Worm (Caenorhabditis elegans): ENCODE data around the gene set-5.

- TF ChIP-seq nhr-28 (tag; optimal IDR thresholded peaks at IDR 0.05), result no peak
- TF ChIP-seq isw-1 (GFP tag; IDR thresholded peaks at IDR 0.05), result no peak
- TF ChIP-seq skn-1 (tag; optimal IDR thresholded peaks at IDR 0.05), result no peak
- TF ChIP-seq pag-3 (tag; optimal IDR thresholded peaks at IDR 0.05; ENCODE audit: borderline replicate concordance, insufficient read depth), result peak; percentile 18
- TF ChIP-seq ceh-82 (tag; optimal IDR thresholded peaks at IDR 0.05), result no peak
- TF ChIP-seq lir-3 (tag; optimal IDR thresholded peaks at IDR 0.05; ENCODE audit: poor library complexity), result no peak
- peak; percentile 49 for TF ChIP-seq ztf-4 (tag; optimal IDR thresholded peaks at IDR 0.05)
- TF ChIP-seq snpc-4 (tag; optimal IDR thresholded peaks at IDR 0.05), result peak; percentile 28
- no peak for TF ChIP-seq egl-27 (tag; optimal IDR thresholded peaks at IDR 0.05)
- TF ChIP-seq nhr-237 (tag; optimal IDR thresholded peaks at IDR 0.05), result no peak
- TF ChIP-seq sptf-1 (tag; optimal IDR thresholded peaks at IDR 0.05), result no peak
- no peak for TF ChIP-seq mab-9 (GFP tag; IDR thresholded peaks at IDR 0.05)
- no peak for TF ChIP-seq tbx-2 (tag; optimal IDR thresholded peaks at IDR 0.05)
- TF ChIP-seq lin-14 (GFP tag; optimal IDR thresholded peaks at IDR 0.05), result peak; percentile 33
These were observed 10.5 kb upstream of the set-5 start, which contains the start of gene C47E8.11 for ce11 chrV:14688097-14688912.

Data from whole organism, L1 larva.